Worm (Caenorhabditis elegans) whole organism, young adult: ENCODE measurements around the gene W09B6.4.

Experiments used
- B0035.1 ChIP-seq: sonication (generic microtip); optimal IDR thresholded peaks from 2 replicates; lab custom pipeline; 2016; ENCODE audit warnings: missing genetic modification characterization, mild to moderate bottlenecking, missing compliant biosample characterization, missing genotype, missing genetic modification reagents
- C06A6.2 ChIP-seq: fragments of 200-800 bp; sonication (Bioruptor generic); conservative IDR thresholded peaks from 2 replicates; pipeline ENCODE4 v1.3.6; 2022; ENCODE audit warnings: missing genetic modification characterization, missing compliant biosample characterization
- D2030.7 ChIP-seq: fragments of 200-800 bp; sonication (Bioruptor generic); IDR thresholded peaks from 2 replicates; pipeline ENCODE4 v1.3.6; 2022; ENCODE audit warnings: missing genetic modification reagents, missing genetic modification characterization, missing compliant biosample characterization
- T07F8.4 ChIP-seq: sonication (generic microtip); optimal IDR thresholded peaks from 2 replicates; lab custom pipeline; 2016; ENCODE audit warnings: mild to moderate bottlenecking, missing genetic modification characterization, moderate library complexity, missing compliant biosample characterization
- T26A5.8 ChIP-seq: sonication (generic microtip); optimal IDR thresholded peaks from 2 replicates; lab custom pipeline; 2016; ENCODE audit warnings: missing genetic modification characterization, missing compliant biosample characterization
- Y79H2A.3 ChIP-seq: fragments of 200-800 bp; sonication (Bioruptor generic); conservative IDR thresholded peaks from 2 replicates; pipeline ENCODE4 v1.3.6; 2022; ENCODE audit warnings: missing genetic modification reagents, missing genetic modification characterization, missing compliant biosample characterization
- Y95B8A.8 ChIP-seq: fragments of 200-800 bp; sonication (Bioruptor generic); IDR thresholded peaks from 2 replicates; pipeline ENCODE4 v1.3.6; 2022; ENCODE audit warnings: missing genetic modification reagents, missing genetic modification characterization, missing compliant biosample characterization
- atf-7 ChIP-seq: sonication (generic microtip); optimal IDR thresholded peaks from 2 replicates; lab custom pipeline; 2017; ENCODE audit warnings: mild to moderate bottlenecking, missing genetic modification characterization, missing compliant biosample characterization
- athp-1 ChIP-seq: sonication (generic microtip); optimal IDR thresholded peaks from 2 replicates; lab custom pipeline; 2017; ENCODE audit warnings: mild to moderate bottlenecking, missing genetic modification characterization, missing compliant biosample characterization
- attf-3 ChIP-seq: fragments of 200-800 bp; sonication (Bioruptor generic); conservative IDR thresholded peaks from 2 replicates; pipeline ENCODE4 v1.3.6; 2022; ENCODE audit warnings: missing genetic modification reagents, missing genetic modification characterization, missing compliant biosample characterization
- ceh-40 ChIP-seq: fragments of 200-800 bp; sonication (Bioruptor generic); IDR thresholded peaks from 2 replicates; pipeline ENCODE4 v1.3.6; 2022; ENCODE audit warnings: missing genetic modification characterization, missing compliant biosample characterization
- ceh-58 ChIP-seq: fragments of 200-800 bp; sonication (Bioruptor generic); IDR thresholded peaks from 2 replicates; pipeline ENCODE4 v1.3.6; 2022; ENCODE audit warnings: missing genetic modification characterization, missing compliant biosample characterization
- ceh-79 ChIP-seq: sonication (generic microtip); optimal IDR thresholded peaks from 2 replicates; lab custom pipeline; 2017; ENCODE audit warnings: mild to moderate bottlenecking, missing genetic modification characterization, missing compliant biosample characterization
- dpl-1 ChIP-seq: fragments of 150-350 bp; optimal IDR thresholded peaks from 2 replicates; lab custom pipeline; 2014; ENCODE audit warnings: missing biosample characterization, missing genetic modification reagents, missing genetic modification characterization
- egl-18 ChIP-seq: fragments of 200-800 bp; sonication (Bioruptor generic); IDR thresholded peaks from 2 replicates; pipeline ENCODE4 v1.3.6; 2022; ENCODE audit warnings: missing genetic modification reagents, missing genetic modification characterization, missing compliant biosample characterization
- egrh-3 ChIP-seq: fragments of 200-800 bp; sonication (Bioruptor generic); IDR thresholded peaks from 2 replicates; pipeline ENCODE4 v1.3.6; 2022; ENCODE audit warnings: missing genetic modification reagents, missing genetic modification characterization, missing compliant biosample characterization
- gei-17 ChIP-seq: fragments of 200-800 bp; sonication (Bioruptor generic); optimal IDR thresholded peaks from 2 replicates; lab custom pipeline; 2018; ENCODE audit warnings: mild to moderate bottlenecking, missing genetic modification characterization, missing compliant biosample characterization
- hlh-26 ChIP-seq: fragments of 200-800 bp; sonication (Bioruptor generic); conservative IDR thresholded peaks from 2 replicates; pipeline ENCODE4 v1.3.6; 2022; ENCODE audit warnings: missing genetic modification reagents, missing genetic modification characterization, missing compliant biosample characterization
- hmg-1.2 ChIP-seq: fragments of 200-800 bp; sonication (Bioruptor generic); IDR thresholded peaks from 2 replicates; pipeline ENCODE4 v1.3.6; 2022; ENCODE audit warnings: missing genetic modification reagents, missing genetic modification characterization, missing compliant biosample characterization
- hrde-1 ChIP-seq: sonication (generic microtip); optimal IDR thresholded peaks from 2 replicates; lab custom pipeline; 2016; ENCODE audit warnings: missing genetic modification characterization, mild to moderate bottlenecking, missing compliant biosample characterization, moderate library complexity, missing genotype, missing genetic modification reagents, borderline replicate concordance
- let-526 ChIP-seq: fragments of 200-800 bp; sonication (Bioruptor generic); IDR thresholded peaks from 2 replicates; pipeline ENCODE4 v1.3.6; 2022; ENCODE audit warnings: missing genetic modification reagents, missing genetic modification characterization, missing compliant biosample characterization
- lin-54 ChIP-seq: fragments of 200-800 bp; sonication (Bioruptor generic); optimal IDR thresholded peaks from 2 replicates; lab custom pipeline; 2018; ENCODE audit warnings: mild to moderate bottlenecking, missing genetic modification characterization, missing compliant biosample characterization
- lir-1 ChIP-seq: fragments of 200-800 bp; sonication (Bioruptor generic); conservative IDR thresholded peaks from 2 replicates; pipeline ENCODE4 v1.3.6; 2022; ENCODE audit warnings: missing genetic modification reagents, missing genetic modification characterization, missing compliant biosample characterization
- lsy-27 ChIP-seq: sonication (generic microtip); optimal IDR thresholded peaks from 2 replicates; lab custom pipeline; 2017; ENCODE audit warnings: missing genetic modification characterization, mild to moderate bottlenecking, missing compliant biosample characterization, antibody characterized with exemption, missing genotype, borderline replicate concordance; ENCODE audit not compliant: insufficient read depth
- madf-3 ChIP-seq: fragments of 200-800 bp; sonication (Bioruptor generic); IDR thresholded peaks from 2 replicates; pipeline ENCODE4 v1.3.6; 2022; ENCODE audit warnings: missing genetic modification reagents, missing genetic modification characterization, missing compliant biosample characterization
- madf-6 ChIP-seq: fragments of 200-800 bp; sonication (Bioruptor generic); IDR thresholded peaks from 2 replicates; pipeline ENCODE4 v1.3.6; 2022; ENCODE audit warnings: missing genetic modification reagents, missing genetic modification characterization, missing compliant biosample characterization
- mel-28 ChIP-seq: sonication (generic microtip); optimal IDR thresholded peaks from 2 replicates; lab custom pipeline; 2016; ENCODE audit warnings: borderline replicate concordance, mild to moderate bottlenecking, missing genetic modification characterization, missing compliant biosample characterization
- mes-4 ChIP-seq: sonication (generic microtip); optimal IDR thresholded peaks from 2 replicates; lab custom pipeline; 2016; ENCODE audit warnings: missing genotype, missing genetic modification characterization, missing compliant biosample characterization
- nfya-2 ChIP-seq: fragments of 200-800 bp; sonication (Bioruptor generic); IDR thresholded peaks from 2 replicates; pipeline ENCODE4 v1.3.6; 2022; ENCODE audit warnings: missing genetic modification reagents, missing genetic modification characterization, missing compliant biosample characterization
- nhr-27 ChIP-seq: fragments of 200-800 bp; sonication (Bioruptor generic); optimal IDR thresholded peaks from 2 replicates; lab custom pipeline; 2018; ENCODE audit warnings: mild to moderate bottlenecking, missing genetic modification characterization, moderate library complexity, missing compliant biosample characterization
- nhr-80 ChIP-seq: sonication (generic microtip); optimal IDR thresholded peaks from 2 replicates; lab custom pipeline; 2016; ENCODE audit warnings: missing genetic modification characterization, missing compliant biosample characterization
- pha-4 ChIP-seq: fragments of 150-350 bp; sonication (generic microtip); optimal IDR thresholded peaks from 2 replicates; lab custom pipeline; 2014; ENCODE audit warnings: missing biosample characterization, missing genetic modification reagents, missing genetic modification characterization
- rec-8 ChIP-seq, 2 experiments: sonication (generic microtip); optimal IDR thresholded peaks; 2 replicates each; lab custom pipeline; 2016; ENCODE audit warnings: mild to moderate bottlenecking in 2 of 2, missing genetic modification characterization in 2 of 2, missing genetic modification reagents in 2 of 2, missing genotype in 2 of 2, missing biosample characterization in 1 of 2, missing compliant biosample characterization in 1 of 2, moderate library complexity in 1 of 2
- sdz-38 ChIP-seq: sonication (generic microtip); optimal IDR thresholded peaks from 2 replicates; lab custom pipeline; 2016; ENCODE audit warnings: missing genotype, missing genetic modification characterization, missing compliant biosample characterization
- somi-1 ChIP-seq: fragments of 200-800 bp; sonication (Bioruptor generic); optimal IDR thresholded peaks from 2 replicates; lab custom pipeline; 2018; ENCODE audit warnings: mild to moderate bottlenecking, missing genetic modification characterization, missing compliant biosample characterization
- tlf-1 ChIP-seq: fragments of 200-800 bp; sonication (Bioruptor generic); optimal IDR thresholded peaks from 2 replicates; lab custom pipeline; 2018; ENCODE audit warnings: mild to moderate bottlenecking, missing genetic modification characterization, missing compliant biosample characterization
- unc-130 ChIP-seq: sonication (generic microtip); optimal IDR thresholded peaks from 2 replicates; lab custom pipeline; 2016; ENCODE audit warnings: missing genetic modification reagents, missing genetic modification characterization, missing compliant biosample characterization
- unc-62 ChIP-seq: fragments of 150-350 bp; optimal IDR thresholded peaks from 2 replicates; lab custom pipeline; 2014; ENCODE audit warnings: missing biosample characterization, missing genetic modification reagents, missing genetic modification characterization
- ztf-18 ChIP-seq: sonication (generic microtip); optimal IDR thresholded peaks from 2 replicates; lab custom pipeline; 2016; ENCODE audit warnings: missing genotype, mild to moderate bottlenecking, missing genetic modification characterization, missing compliant biosample characterization
- ztf-26 ChIP-seq: sonication (generic microtip); optimal IDR thresholded peaks from 2 replicates; lab custom pipeline; 2017; ENCODE audit warnings: missing genetic modification characterization, missing compliant biosample characterization

W09B6.4 gene

DNA sequence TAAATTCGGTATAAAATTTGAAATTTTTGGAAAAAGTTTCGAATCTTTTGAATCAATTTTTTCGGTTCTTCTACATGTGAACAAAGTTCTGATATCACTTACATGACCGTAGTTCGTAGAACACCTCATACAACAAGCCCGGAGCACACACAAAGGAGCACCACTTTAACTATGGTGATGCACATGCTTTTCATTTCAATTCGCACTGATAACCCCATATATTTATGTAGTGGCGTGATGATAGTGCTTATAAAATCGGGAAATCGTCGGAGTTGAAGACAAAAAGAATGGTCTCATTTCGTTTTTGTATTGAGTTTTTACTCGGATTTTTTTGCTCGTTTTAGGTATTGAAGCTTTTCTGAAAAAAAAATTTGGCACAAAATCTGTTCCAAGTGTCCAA lies at the start of gene W09B6.4:
W09B6.4 (minus strand) TSS at position 151 of the 400 bp plus-strand sequence.
- TF ChIP-seq let-526 (no peak), nhr-80 (tag; lab: Kevin White, UChicago) (peak; percentile 58)

DNA sequence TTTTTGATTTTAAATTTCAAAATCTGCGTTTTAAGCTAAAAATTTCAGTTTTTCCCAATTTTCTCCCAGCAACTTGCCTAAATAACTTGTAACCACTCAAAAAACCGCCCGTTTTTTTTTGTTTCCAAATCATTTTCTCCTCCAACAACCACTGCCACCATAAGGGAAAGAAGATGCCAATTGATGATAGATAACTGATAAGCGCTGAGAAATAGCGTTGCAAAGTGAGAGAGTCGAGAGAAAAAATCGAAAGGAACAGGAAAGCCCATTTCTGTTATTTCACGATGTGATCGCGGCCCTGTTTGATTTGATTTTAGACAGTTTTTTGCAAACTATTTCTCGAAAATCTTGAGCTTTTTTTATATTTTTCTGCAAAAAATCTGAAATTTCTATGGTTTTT lies 49.0 kb upstream of the W09B6.4 start:
- TF ChIP-seq rec-8 (tag; optimal IDR thresholded peaks at IDR 0.05; lab: Kevin White, UChicago) (no peak), nhr-80 (tag; lab: Kevin White, UChicago) (peak; percentile 34), attf-3 (GFP tag; lab: Robert Waterston, UW) (no peak), atf-7 (no peak), ztf-18 (tag; lab: Kevin White, UChicago) (no peak), Y95B8A.8 (GFP tag; lab: Robert Waterston, UW) (no peak), egl-18 (no peak), hmg-1.2 (peak; percentile 90)

DNA sequence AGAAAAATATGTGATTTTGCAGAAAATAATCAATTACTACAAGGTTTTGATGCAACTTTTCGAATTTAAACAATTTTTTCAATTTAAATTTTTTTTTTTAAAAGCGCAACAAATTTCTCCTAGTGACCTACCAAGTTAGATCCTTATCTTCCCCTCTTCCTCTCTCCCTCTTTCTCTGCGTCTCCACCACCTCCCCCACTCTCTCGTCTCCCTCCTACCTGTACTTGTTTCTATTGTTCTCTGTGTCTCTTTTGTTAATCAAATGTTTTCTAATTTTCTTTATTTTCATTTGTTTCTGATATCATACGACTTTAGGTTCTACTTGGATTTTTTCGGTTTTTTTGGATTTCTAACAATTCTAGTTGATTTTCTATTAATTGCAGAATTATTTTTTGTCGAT lies 47.5 kb upstream of the W09B6.4 start:
- TF ChIP-seq C06A6.2 (GFP tag; lab: Robert Waterston, UW) (no peak), sdz-38 (tag; lab: Kevin White, UChicago) (no peak), egrh-3 (0 out of 2 replicates have a peak, but pooled peaks have one; percentile 44), atf-7 (no peak), hmg-1.2 (peak; percentile 92), B0035.1 (tag; lab: Kevin White, UChicago) (no peak), nhr-80 (tag; lab: Kevin White, UChicago) (peak; percentile 11)

DNA sequence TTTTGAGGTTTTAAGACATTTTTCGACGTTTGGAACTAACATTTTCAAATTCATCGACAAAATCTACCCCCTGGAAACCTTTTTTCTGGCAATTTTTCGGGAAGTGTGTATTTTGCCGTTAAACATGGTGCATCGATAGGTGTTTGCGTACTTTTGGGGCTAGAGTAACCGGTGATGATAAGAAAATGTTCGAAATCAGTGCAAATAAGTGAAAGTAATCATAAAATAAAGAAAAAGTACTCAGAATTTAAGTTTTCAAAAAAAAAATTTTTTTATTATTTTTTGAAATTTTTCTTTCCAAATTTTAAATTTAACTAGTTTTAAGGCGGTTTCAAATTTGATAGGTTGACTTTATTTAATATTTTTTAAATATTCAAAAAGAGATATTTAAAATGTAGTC lies 38.6 kb upstream of the W09B6.4 start, which contains the start of gene nas-27:
nas-27 (minus strand) TSS at position 101 of the 400 bp plus-strand sequence.
- TF ChIP-seq ztf-26 (tag; lab: Kevin White, UChicago) (no peak), madf-6 (GFP tag; lab: Robert Waterston, UW) (no peak), somi-1 (GFP tag; lab: Kevin White, UChicago) (no peak), ceh-79 (tag; lab: Kevin White, UChicago) (no peak), hrde-1 (no peak), unc-130 (GFP tag; lab: Kevin White, UChicago) (no peak), athp-1 (no peak), gei-17 (no peak), unc-62 (GFP tag; lab: Kevin White, UChicago) (no peak), pha-4 (tag; lab: Kevin White, UChicago) (no peak), lin-54 (GFP tag; lab: Kevin White, UChicago) (no peak), tlf-1 (GFP tag; lab: Kevin White, UChicago) (no peak), rec-8 (tag; optimal IDR thresholded peaks at IDR 0.05; lab: Kevin White, UChicago) (no peak), T07F8.4 (tag; lab: Kevin White, UChicago) (no peak), nhr-80 (tag; lab: Kevin White, UChicago) (no peak), nhr-27 (no peak), mes-4 (tag; lab: Kevin White, UChicago) (no peak), Y79H2A.3 (GFP tag; lab: Robert Waterston, UW) (no peak), madf-3 (GFP tag; lab: Robert Waterston, UW) (no peak)

DNA sequence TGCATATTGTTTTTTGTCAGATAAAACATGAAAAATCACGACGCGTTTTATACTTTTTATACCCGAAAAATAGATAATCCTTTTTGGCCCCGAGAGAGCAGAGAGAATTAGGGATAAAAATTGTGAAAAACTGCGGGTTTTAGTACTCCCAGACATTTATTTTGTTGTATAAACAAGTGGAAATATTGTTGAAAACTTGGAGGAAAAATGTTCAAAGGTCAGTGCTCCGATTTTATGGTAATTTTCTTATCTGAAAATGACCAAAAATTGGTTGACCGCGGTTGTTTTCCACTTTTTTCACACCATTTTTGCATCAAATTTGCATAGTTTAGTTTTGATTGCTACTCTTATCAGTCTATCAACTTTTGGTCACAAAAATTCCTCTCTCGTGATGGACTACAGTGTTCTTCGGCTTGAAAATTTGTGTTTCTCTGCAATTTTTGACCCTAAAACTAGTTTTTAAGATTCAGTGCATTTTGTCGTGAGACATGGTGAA lies 31.5 kb upstream of the W09B6.4 start, which contains the start of gene dlhd-1:
dlhd-1 (minus strand) TSS at position 51 of the 496 bp plus-strand sequence.
- peak; percentile 14 for TF ChIP-seq nhr-80 (tag; lab: Kevin White, UChicago)
- no peak for TF ChIP-seq athp-1

DNA sequence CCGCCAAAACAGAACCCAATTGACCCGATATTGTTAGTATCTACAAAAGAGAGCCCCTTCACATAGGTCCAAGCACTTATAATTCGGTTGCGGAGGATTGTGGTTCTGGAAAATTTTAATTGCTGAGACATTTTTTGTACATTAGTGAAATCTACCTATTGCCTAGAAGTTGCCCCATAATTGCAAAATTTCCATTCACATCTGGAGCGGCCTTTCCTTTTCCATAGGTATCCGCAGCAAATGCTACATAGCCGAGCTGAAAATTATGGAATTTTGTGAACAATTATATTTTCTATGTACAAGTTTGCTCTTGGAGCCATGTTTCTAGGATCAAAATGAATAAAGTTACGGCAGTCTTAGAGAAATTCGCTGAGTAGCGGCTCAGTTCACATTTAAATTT lies 30.2 kb upstream of the W09B6.4 start:
- TF ChIP-seq hlh-26, result no peak
- no peak for TF ChIP-seq T26A5.8
- TF ChIP-seq lir-1 (GFP tag; lab: Robert Waterston, UW), result no peak
- TF ChIP-seq lsy-27 (tag; lab: Kevin White, UChicago), result no peak
- no peak for TF ChIP-seq athp-1
- no peak for TF ChIP-seq D2030.7 (GFP tag; lab: Robert Waterston, UW)
- TF ChIP-seq ceh-58 (GFP tag; lab: Robert Waterston, UW), result no peak
- TF ChIP-seq nfya-2 (GFP tag; lab: Robert Waterston, UW), result no peak
- TF ChIP-seq ceh-40 (GFP tag; lab: Robert Waterston, UW), result no peak
- no peak for TF ChIP-seq mel-28
- TF ChIP-seq dpl-1 (GFP tag; lab: Kevin White, UChicago), result no peak
